Fruit fly (Drosophila melanogaster): Measurements from ENCODE around the gene CG33296.
"Not testable (repeated sequence)": the region's sequence is repeated elsewhere in the genome, so short reads cannot be mapped to it uniquely, and the experiment has no call there.

CG33296 gene

DNA sequence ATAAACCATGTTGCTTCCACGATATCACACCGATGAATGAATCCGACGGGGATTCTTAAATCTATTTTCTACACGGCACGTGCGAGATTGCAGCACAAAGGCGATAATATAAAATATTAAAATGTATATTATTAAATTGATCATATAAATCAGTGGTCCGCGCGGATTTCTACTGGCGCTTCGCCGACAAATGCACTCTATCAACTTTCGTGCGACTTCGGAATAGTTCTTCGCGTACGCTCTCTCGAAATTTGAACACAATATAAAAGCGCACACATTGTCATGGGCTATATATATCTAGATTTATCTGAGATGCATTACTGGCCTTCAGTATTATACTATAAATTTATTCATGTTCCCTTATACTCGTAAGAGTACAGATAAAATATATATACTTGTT lies at the start of gene CG33296:
Gene CG33296 (minus strand): TSS at position 101 of the 400 bp plus-strand sequence.
- TF ChIP-seq insv (optimal IDR thresholded peaks at IDR 0.05): no peak
- TF ChIP-seq ttk (optimal IDR thresholded peaks at IDR 0.05): no peak
- TF ChIP-seq h (optimal IDR thresholded peaks at IDR 0.05): no peak

dm6 chr2L:7756835-7757234 lies 40.4 kb upstream of the CG33296 start:
- TF ChIP-seq psq (optimal IDR thresholded peaks at IDR 0.05) (no peak), h (optimal IDR thresholded peaks at IDR 0.05) (no peak)

DNA sequence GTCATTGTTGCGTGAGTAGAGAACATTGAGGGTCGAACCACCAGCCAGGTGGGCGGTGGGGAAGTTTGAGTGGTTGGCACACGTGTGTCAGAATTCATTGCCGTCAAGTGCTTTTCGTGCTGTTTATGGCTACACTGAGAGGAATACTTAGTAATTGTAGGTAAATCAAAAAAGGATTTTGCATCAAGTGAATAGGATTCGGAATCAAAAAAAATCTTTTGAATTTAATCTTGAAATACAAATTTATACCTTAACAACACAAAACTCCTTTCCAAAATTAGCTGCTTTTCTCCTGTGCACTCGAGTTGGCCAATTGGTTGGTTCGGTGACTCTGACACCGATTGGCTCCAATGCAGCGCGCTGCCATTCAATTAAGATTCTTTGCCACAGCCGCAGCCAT lies 38.1 kb upstream of the CG33296 start:
- TF ChIP-seq Sin3A (optimal IDR thresholded peaks at IDR 0.05): no peak
- no peak for TF ChIP-seq insv (optimal IDR thresholded peaks at IDR 0.05)
- TF ChIP-seq Myc (optimal IDR thresholded peaks at IDR 0.05): no peak
- no peak for TF ChIP-seq psq (optimal IDR thresholded peaks at IDR 0.05)

dm6 chr2L:7753874-7754273 lies 37.4 kb upstream of the CG33296 start, which contains the start of gene CG46025:
TSS of gene CG46025 (plus strand) at chr2L:7754174.
- no peak for TF ChIP-seq Sin3A (optimal IDR thresholded peaks at IDR 0.05)
- TF ChIP-seq psq (optimal IDR thresholded peaks at IDR 0.05): no peak
- no peak for TF ChIP-seq ttk (optimal IDR thresholded peaks at IDR 0.05)
- no peak for TF ChIP-seq Myc (optimal IDR thresholded peaks at IDR 0.05)
- TF ChIP-seq insv (optimal IDR thresholded peaks at IDR 0.05): no peak
- TF ChIP-seq h (optimal IDR thresholded peaks at IDR 0.05): no peak

dm6 chr2L:7753086-7753485 lies 36.6 kb upstream of the CG33296 start, which contains the start of gene CG7203:
TSS of gene CG7203 (minus strand) at chr2L:7753186.
- no peak for TF ChIP-seq Sin3A (optimal IDR thresholded peaks at IDR 0.05)
- no peak for TF ChIP-seq insv (optimal IDR thresholded peaks at IDR 0.05)
- no peak for TF ChIP-seq ttk (optimal IDR thresholded peaks at IDR 0.05)
- TF ChIP-seq Myc (optimal IDR thresholded peaks at IDR 0.05): no peak
- TF ChIP-seq h (optimal IDR thresholded peaks at IDR 0.05): no peak
- TF ChIP-seq psq (optimal IDR thresholded peaks at IDR 0.05): no peak

DNA sequence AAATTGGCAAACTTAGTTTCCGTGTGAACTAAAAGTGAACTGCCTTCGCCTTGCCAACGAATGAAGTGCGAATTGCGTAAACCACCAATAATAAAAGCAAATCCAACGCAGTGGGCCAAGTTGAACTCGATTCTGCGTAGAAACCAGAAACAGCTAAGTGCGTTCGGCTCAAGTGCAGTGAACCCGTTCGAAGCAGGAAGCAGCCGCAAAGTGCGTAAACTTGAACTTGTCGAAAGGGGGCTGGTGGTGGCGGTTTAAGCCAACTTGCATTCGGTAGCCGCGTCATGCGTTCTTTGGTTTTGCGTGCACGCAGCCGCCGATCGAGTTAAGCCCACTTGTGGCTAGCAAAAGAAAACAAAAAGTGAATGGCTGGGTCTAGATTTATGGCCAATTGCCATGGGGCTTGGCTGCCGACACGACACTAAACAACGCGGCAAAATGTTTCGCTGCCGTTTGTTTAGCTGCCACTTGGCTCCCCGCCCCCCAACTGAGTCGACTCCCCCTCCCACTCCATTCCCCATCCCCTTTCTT lies 34.3 kb upstream of the CG33296 start:
- TF ChIP-seq h (optimal IDR thresholded peaks at IDR 0.05): no peak
- no peak for TF ChIP-seq insv (optimal IDR thresholded peaks at IDR 0.05)
- no peak for TF ChIP-seq Myc (optimal IDR thresholded peaks at IDR 0.05)
- no peak for TF ChIP-seq ttk (optimal IDR thresholded peaks at IDR 0.05)
- TF ChIP-seq Sin3A (optimal IDR thresholded peaks at IDR 0.05): no peak
- no peak for TF ChIP-seq psq (optimal IDR thresholded peaks at IDR 0.05)

DNA sequence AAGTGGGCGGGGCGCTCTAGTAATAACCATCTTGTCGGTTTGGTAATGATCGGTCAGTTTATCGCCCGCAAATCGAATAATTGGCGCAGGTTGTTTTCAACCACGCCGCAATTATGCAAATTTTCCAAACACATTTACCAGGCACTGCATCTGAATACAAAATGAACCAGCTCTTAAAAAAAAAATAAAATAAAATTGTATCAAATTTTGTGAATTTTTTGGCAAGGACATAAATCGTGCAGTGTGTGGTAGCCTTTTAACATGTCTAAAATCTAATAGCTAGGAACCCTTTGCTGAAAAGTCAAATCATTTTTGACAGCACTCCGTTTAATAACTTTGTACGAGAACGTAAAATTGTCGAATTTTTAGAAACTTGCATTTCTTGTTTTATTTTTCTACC lies 30.5 kb upstream of the CG33296 start, which contains the start of gene ATPsynGL:
Gene ATPsynGL (plus strand): TSS at position 301 of the 400 bp plus-strand sequence.
- TF ChIP-seq Myc (optimal IDR thresholded peaks at IDR 0.05): no peak
- TF ChIP-seq psq (optimal IDR thresholded peaks at IDR 0.05): no peak
- TF ChIP-seq ttk (optimal IDR thresholded peaks at IDR 0.05): no peak
- no peak for TF ChIP-seq h (optimal IDR thresholded peaks at IDR 0.05)

DNA sequence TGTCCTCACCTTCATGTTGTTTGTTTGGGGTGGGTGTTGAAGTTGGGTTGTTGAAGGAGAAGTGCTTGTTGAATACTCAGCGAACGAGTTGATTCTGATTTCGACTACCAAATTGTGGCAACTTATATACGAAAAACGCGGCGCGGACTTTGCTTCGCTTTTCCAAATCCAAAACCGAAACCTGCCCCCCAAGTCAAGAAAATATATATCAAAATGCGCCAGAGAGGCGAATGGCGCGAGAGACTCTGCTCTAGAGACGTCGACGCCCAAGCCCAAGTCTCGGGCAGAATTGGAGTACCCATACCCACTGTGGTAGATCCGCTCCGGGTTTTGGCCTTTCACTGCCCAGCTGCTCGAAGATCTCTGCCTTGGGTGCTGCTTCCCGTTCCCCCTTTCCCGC lies 28.3 kb upstream of the CG33296 start, which contains the start of gene CG7214:
Gene CG7214 (minus strand): TSS at position 101 of the 400 bp plus-strand sequence.
- no peak for TF ChIP-seq Myc (optimal IDR thresholded peaks at IDR 0.05)
- no peak for TF ChIP-seq h (optimal IDR thresholded peaks at IDR 0.05)
- no peak for TF ChIP-seq Sin3A (optimal IDR thresholded peaks at IDR 0.05)
- TF ChIP-seq ttk (optimal IDR thresholded peaks at IDR 0.05): no peak
- TF ChIP-seq insv (optimal IDR thresholded peaks at IDR 0.05): no peak
- no peak for TF ChIP-seq psq (optimal IDR thresholded peaks at IDR 0.05)

- TF ChIP-seq h (optimal IDR thresholded peaks at IDR 0.05) (no peak), insv (optimal IDR thresholded peaks at IDR 0.05) (no peak), psq (optimal IDR thresholded peaks at IDR 0.05) (no peak), ttk (optimal IDR thresholded peaks at IDR 0.05) (no peak), Myc (optimal IDR thresholded peaks at IDR 0.05) (no peak), Sin3A (optimal IDR thresholded peaks at IDR 0.05) (no peak)
These were observed 27.8 kb upstream of the CG33296 start for dm6 chr2L:7744208-7744607.

dm6 chr2L:7741437-7741836 lies 25.0 kb upstream of the CG33296 start, which contains the start of gene Acp1:
TSS of gene Acp1 (minus strand) at chr2L:7741537.
- no peak for TF ChIP-seq Myc (optimal IDR thresholded peaks at IDR 0.05)
- TF ChIP-seq h (optimal IDR thresholded peaks at IDR 0.05): no peak
- no peak for TF ChIP-seq Sin3A (optimal IDR thresholded peaks at IDR 0.05)
- no peak for TF ChIP-seq insv (optimal IDR thresholded peaks at IDR 0.05)
- TF ChIP-seq psq (optimal IDR thresholded peaks at IDR 0.05): no peak

- TF ChIP-seq ttk, Sin3A, h (optimal IDR thresholded peaks at IDR 0.05): not testable (repeated sequence)
These were observed 22.3 kb upstream of the CG33296 start, which contains the start of gene CG31904 for dm6 chr2L:7738709-7739108. TSS of gene CG31904 (minus strand) at chr2L:7738809.

DNA sequence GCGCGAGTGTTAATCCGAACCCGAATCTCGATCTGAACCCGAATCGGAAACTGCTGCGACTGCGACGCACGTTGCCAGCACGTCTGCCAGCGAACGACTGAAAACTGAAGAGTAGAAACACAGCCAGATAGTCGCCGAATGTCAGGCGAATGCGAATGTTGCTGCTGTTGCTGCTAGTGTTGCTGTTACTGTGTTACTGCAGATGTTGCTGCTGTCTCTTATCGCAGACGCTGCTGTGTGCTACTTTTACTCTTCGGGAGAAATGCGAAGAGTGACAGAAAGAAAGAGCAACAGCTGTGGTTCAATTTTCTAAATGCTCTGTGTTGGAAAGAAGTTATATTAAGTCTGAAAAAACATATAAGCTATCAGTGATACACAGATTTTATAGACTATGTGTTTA lies 16.1 kb upstream of the CG33296 start, which contains the start of gene CG13796:
Gene CG13796 (minus strand): TSS at position 101 of the 400 bp plus-strand sequence.
- not testable (repeated sequence) for TF ChIP-seq ttk, psq, Sin3A (optimal IDR thresholded peaks at IDR 0.05)

DNA sequence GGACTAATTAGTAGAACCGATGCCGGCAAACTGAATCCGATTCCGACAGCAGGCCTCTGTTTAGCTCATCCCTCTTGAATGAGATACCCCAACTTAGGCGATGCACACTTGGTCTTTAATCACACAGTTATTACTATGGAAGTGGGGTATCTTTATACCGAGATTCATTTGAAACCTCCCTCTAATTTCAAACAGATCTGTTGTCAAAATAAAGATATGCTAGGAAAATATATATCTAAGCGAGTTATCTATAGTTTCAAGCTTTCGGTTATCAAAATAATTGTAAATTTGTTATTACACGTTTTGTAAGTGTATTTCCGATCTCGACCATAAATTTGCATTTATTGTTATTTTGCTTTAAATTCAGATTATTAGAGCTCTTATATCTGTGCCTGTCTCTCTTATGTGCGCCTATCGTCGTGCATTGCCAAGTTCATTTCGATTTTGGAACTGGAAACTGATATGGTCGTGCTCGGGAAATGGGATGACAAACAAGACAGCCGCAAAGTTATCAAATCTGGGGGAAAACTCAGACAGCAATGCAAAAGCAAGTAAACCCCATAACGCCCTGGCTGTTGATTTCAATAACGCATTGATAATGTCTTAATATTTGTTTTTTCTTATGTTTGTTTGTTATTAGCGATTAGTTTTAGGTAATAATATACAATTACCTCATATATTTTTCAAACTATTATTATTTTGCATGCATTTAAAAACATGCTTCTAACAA lies 10.0 kb upstream of the CG33296 start, which contains the start of gene CG13795:
Gene CG13795 (minus strand): TSS at position 31 of the 730 bp plus-strand sequence.
- no peak for TF ChIP-seq Myc (optimal IDR thresholded peaks at IDR 0.05)
- no peak for TF ChIP-seq insv (optimal IDR thresholded peaks at IDR 0.05)
- no peak for TF ChIP-seq Sin3A (optimal IDR thresholded peaks at IDR 0.05)
- no peak for TF ChIP-seq ttk (optimal IDR thresholded peaks at IDR 0.05)
- no peak for TF ChIP-seq h (optimal IDR thresholded peaks at IDR 0.05)
- TF ChIP-seq psq (optimal IDR thresholded peaks at IDR 0.05): no peak
